Fruit fly (Drosophila melanogaster): ENCODE results near the gene alpha-Man-IIa.

DNA sequence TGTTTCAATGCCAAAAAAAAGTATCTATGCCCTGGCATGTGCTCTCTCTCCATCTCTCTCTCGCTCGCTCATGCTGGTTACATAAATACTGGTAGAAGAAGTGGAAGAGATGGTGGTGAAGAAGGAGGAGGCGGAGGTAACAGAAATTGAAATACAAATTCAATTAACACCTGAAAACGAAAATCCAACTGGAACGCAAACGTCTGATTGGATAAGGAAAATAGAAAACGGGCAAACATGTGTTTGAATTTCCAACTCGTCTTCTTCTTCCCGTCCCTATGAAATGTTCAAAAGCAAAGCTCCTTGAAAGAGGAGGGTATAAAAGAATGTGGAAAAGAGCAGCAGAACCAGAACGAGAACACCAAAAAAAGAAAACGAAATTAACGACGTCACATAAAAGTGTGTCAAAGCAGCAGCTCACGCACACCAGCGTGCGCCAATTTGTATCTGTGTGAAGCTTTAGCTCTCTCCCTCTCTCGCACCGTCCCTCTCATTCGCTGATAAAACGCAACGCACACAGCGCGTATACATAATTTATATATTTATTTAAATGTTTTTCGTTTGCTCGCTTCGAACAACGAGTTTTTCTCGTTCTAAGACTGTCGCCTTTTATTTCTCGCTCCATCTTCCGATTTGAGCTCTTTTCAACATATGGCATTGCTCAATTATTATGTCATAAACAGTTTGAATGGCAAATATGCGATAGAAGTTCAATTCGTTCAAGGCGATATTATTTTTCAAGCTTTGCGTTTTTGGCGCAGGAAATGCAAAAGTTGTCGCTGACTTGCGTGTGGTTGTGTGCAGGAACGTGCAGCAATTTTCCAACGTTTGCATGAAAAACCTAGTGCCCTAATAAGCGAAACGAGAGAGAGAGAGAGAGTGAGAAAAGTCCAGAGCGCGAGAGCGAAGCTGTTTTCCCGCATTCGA, 6.3 kb downstream of the alpha-Man-IIa start:
- TF ChIP-seq kay (GFP tag; ENCODE audit: borderline replicate concordance) (peak; percentile 73), CG5204 (GFP tag; optimal IDR thresholded peaks at IDR 0.05) (no peak), Clk (GFP tag; optimal IDR thresholded peaks at IDR 0.05) (no peak), CG11617 (GFP tag; optimal IDR thresholded peaks at IDR 0.05) (no peak), toe (GFP tag; optimal IDR thresholded peaks at IDR 0.05) (no peak), CG1620 (GFP tag; optimal IDR thresholded peaks at IDR 0.05) (no peak), CG33017 (tag; optimal IDR thresholded peaks at IDR 0.05) (no peak), pad (GFP tag; optimal IDR thresholded peaks at IDR 0.05) (no peak), CG7101 (tag; optimal IDR thresholded peaks at IDR 0.05) (no peak), Hr96 (GFP tag; optimal IDR thresholded peaks at IDR 0.05) (no peak), CG7045 (GFP tag; optimal IDR thresholded peaks at IDR 0.05) (no peak), cic (GFP tag; optimal IDR thresholded peaks at IDR 0.05) (no peak), CG12768 (GFP tag; optimal IDR thresholded peaks at IDR 0.05) (no peak), tj (GFP tag; optimal IDR thresholded peaks at IDR 0.05) (peak; percentile 56)
